Worm (Caenorhabditis elegans): ENCODE measurements around the gene F28G4.2.

The F28G4.2 gene

ce11 chrV:16299834-16300233 lies 17.7 kb upstream of the F28G4.2 start:
- no peak for TF ChIP-seq T22C8.4 (GFP tag; IDR thresholded peaks at IDR 0.05)
- TF ChIP-seq cog-1 (tag; optimal IDR thresholded peaks at IDR 0.05): no peak
- no peak for TF ChIP-seq klf-2 (GFP tag; conservative IDR thresholded peaks at IDR 0.05)
- TF ChIP-seq med-1 (GFP tag; optimal IDR thresholded peaks at IDR 0.05; ENCODE audit: insufficient read depth): no peak
- TF ChIP-seq ztf-29 (GFP tag; IDR thresholded peaks at IDR 0.05): no peak
- no peak for TF ChIP-seq ztf-23 (GFP tag; IDR thresholded peaks at IDR 0.05)
- no peak for TF ChIP-seq tab-1 (GFP tag; IDR thresholded peaks at IDR 0.05)
- TF ChIP-seq flt-1 (GFP tag; IDR thresholded peaks at IDR 0.05): no peak
- TF ChIP-seq ref-1 (GFP tag; conservative IDR thresholded peaks at IDR 0.05): no peak

ce11 chrV:16298669-16299068 lies 16.5 kb upstream of the F28G4.2 start, which contains the start of gene srbc-84:
srbc-84 (plus strand) TSS chrV:16298969.
- TF ChIP-seq T22C8.4 (GFP tag; IDR thresholded peaks at IDR 0.05) (no peak), cog-1 (tag; optimal IDR thresholded peaks at IDR 0.05) (no peak), klf-2 (GFP tag; conservative IDR thresholded peaks at IDR 0.05) (no peak), ztf-29 (GFP tag; IDR thresholded peaks at IDR 0.05) (no peak), ztf-23 (GFP tag; IDR thresholded peaks at IDR 0.05) (no peak), ref-1 (GFP tag; conservative IDR thresholded peaks at IDR 0.05) (no peak), tab-1 (GFP tag; IDR thresholded peaks at IDR 0.05) (no peak), med-1 (GFP tag; optimal IDR thresholded peaks at IDR 0.05; ENCODE audit: insufficient read depth) (no peak), flt-1 (GFP tag; IDR thresholded peaks at IDR 0.05) (no peak)

ce11 chrV:16297070-16297469 lies 14.9 kb upstream of the F28G4.2 start, which contains the start of gene srbc-83:
srbc-83 (plus strand) TSS chrV:16297370.
- TF ChIP-seq flt-1 (GFP tag; IDR thresholded peaks at IDR 0.05) (no peak), T22C8.4 (GFP tag; IDR thresholded peaks at IDR 0.05) (no peak), ztf-29 (GFP tag; IDR thresholded peaks at IDR 0.05) (no peak), tab-1 (GFP tag; IDR thresholded peaks at IDR 0.05) (no peak), ztf-23 (GFP tag; IDR thresholded peaks at IDR 0.05) (no peak), med-1 (GFP tag; optimal IDR thresholded peaks at IDR 0.05; ENCODE audit: insufficient read depth) (no peak), klf-2 (GFP tag; conservative IDR thresholded peaks at IDR 0.05) (no peak), ref-1 (GFP tag; conservative IDR thresholded peaks at IDR 0.05) (no peak), cog-1 (tag; optimal IDR thresholded peaks at IDR 0.05) (no peak)

ce11 chrV:16292409-16292808 lies 10.3 kb upstream of the F28G4.2 start, which contains the start of gene oac-5:
oac-5 (plus strand) TSS chrV:16292709.
- TF ChIP-seq tab-1 (GFP tag; IDR thresholded peaks at IDR 0.05): no peak
- TF ChIP-seq ztf-29 (GFP tag; IDR thresholded peaks at IDR 0.05): no peak
- no peak for TF ChIP-seq klf-2 (GFP tag; conservative IDR thresholded peaks at IDR 0.05)
- no peak for TF ChIP-seq ztf-23 (GFP tag; IDR thresholded peaks at IDR 0.05)
- TF ChIP-seq cog-1 (tag; optimal IDR thresholded peaks at IDR 0.05): no peak
- TF ChIP-seq med-1 (GFP tag; optimal IDR thresholded peaks at IDR 0.05; ENCODE audit: insufficient read depth): no peak
- TF ChIP-seq flt-1 (GFP tag; IDR thresholded peaks at IDR 0.05): no peak
- TF ChIP-seq T22C8.4 (GFP tag; IDR thresholded peaks at IDR 0.05): no peak
- no peak for TF ChIP-seq ref-1 (GFP tag; conservative IDR thresholded peaks at IDR 0.05)

ce11 chrV:16287619-16288018 lies 5.5 kb upstream of the F28G4.2 start, which contains the start of gene F28G4.3:
F28G4.3 (minus strand) TSS chrV:16287719.
- TF ChIP-seq flt-1 (GFP tag; IDR thresholded peaks at IDR 0.05) (no peak), ztf-23 (GFP tag; IDR thresholded peaks at IDR 0.05) (no peak), ztf-29 (GFP tag; IDR thresholded peaks at IDR 0.05) (no peak), tab-1 (GFP tag; IDR thresholded peaks at IDR 0.05) (no peak), klf-2 (GFP tag; conservative IDR thresholded peaks at IDR 0.05) (no peak), med-1 (GFP tag; optimal IDR thresholded peaks at IDR 0.05; ENCODE audit: insufficient read depth) (no peak), T22C8.4 (GFP tag; IDR thresholded peaks at IDR 0.05) (no peak), ref-1 (GFP tag; conservative IDR thresholded peaks at IDR 0.05) (no peak), cog-1 (tag; optimal IDR thresholded peaks at IDR 0.05) (no peak)

ce11 chrV:16285794-16286193 lies 3.7 kb upstream of the F28G4.2 start, which contains the start of gene F28G4.4:
F28G4.4 (minus strand) TSS chrV:16285894.
- no peak for TF ChIP-seq flt-1 (GFP tag; IDR thresholded peaks at IDR 0.05)
- no peak for TF ChIP-seq klf-2 (GFP tag; conservative IDR thresholded peaks at IDR 0.05)
- TF ChIP-seq med-1 (GFP tag; optimal IDR thresholded peaks at IDR 0.05; ENCODE audit: insufficient read depth): no peak
- no peak for TF ChIP-seq cog-1 (tag; optimal IDR thresholded peaks at IDR 0.05)
- no peak for TF ChIP-seq tab-1 (GFP tag; IDR thresholded peaks at IDR 0.05)
- TF ChIP-seq ztf-29 (GFP tag; IDR thresholded peaks at IDR 0.05): no peak
- TF ChIP-seq T22C8.4 (GFP tag; IDR thresholded peaks at IDR 0.05): no peak
- TF ChIP-seq ztf-23 (GFP tag; IDR thresholded peaks at IDR 0.05): no peak
- TF ChIP-seq ref-1 (GFP tag; conservative IDR thresholded peaks at IDR 0.05): no peak

ce11 chrV:16277918-16278317 lies 4.2 kb downstream of the F28G4.2 start, which contains the start of gene cyp-37B1:
cyp-37B1 (plus strand) TSS chrV:16278116.
- TF ChIP-seq flt-1 (GFP tag; IDR thresholded peaks at IDR 0.05): no peak
- no peak for TF ChIP-seq tab-1 (GFP tag; IDR thresholded peaks at IDR 0.05)
- no peak for TF ChIP-seq ztf-29 (GFP tag; IDR thresholded peaks at IDR 0.05)
- no peak for TF ChIP-seq med-1 (GFP tag; optimal IDR thresholded peaks at IDR 0.05; ENCODE audit: insufficient read depth)
- TF ChIP-seq cog-1 (tag; optimal IDR thresholded peaks at IDR 0.05): no peak
- TF ChIP-seq klf-2 (GFP tag; conservative IDR thresholded peaks at IDR 0.05): no peak
- TF ChIP-seq T22C8.4 (GFP tag; IDR thresholded peaks at IDR 0.05): no peak
- no peak for TF ChIP-seq ref-1 (GFP tag; conservative IDR thresholded peaks at IDR 0.05)
- no peak for TF ChIP-seq ztf-23 (GFP tag; IDR thresholded peaks at IDR 0.05)

- TF ChIP-seq ztf-23 (GFP tag; IDR thresholded peaks at IDR 0.05) (no peak), cog-1 (tag; optimal IDR thresholded peaks at IDR 0.05) (no peak), T22C8.4 (GFP tag; IDR thresholded peaks at IDR 0.05) (no peak), flt-1 (GFP tag; IDR thresholded peaks at IDR 0.05) (no peak)
Observed at ce11 chrV:16275347-16275746, 6.8 kb downstream of the F28G4.2 start, which contains the start of gene pacl-1. pacl-1 (minus strand) TSS chrV:16275447.

- no peak for TF ChIP-seq klf-2 (GFP tag; conservative IDR thresholded peaks at IDR 0.05)
- TF ChIP-seq med-1 (GFP tag; optimal IDR thresholded peaks at IDR 0.05; ENCODE audit: insufficient read depth): no peak
- no peak for TF ChIP-seq flt-1 (GFP tag; IDR thresholded peaks at IDR 0.05)
- no peak for TF ChIP-seq T22C8.4 (GFP tag; IDR thresholded peaks at IDR 0.05)
- no peak for TF ChIP-seq ref-1 (GFP tag; conservative IDR thresholded peaks at IDR 0.05)
- TF ChIP-seq ztf-29 (GFP tag; IDR thresholded peaks at IDR 0.05): no peak
- TF ChIP-seq tab-1 (GFP tag; IDR thresholded peaks at IDR 0.05): no peak
- TF ChIP-seq ztf-23 (GFP tag; IDR thresholded peaks at IDR 0.05): no peak
- TF ChIP-seq cog-1 (tag; optimal IDR thresholded peaks at IDR 0.05): no peak
Observed at ce11 chrV:16271121-16271520, 11.0 kb downstream of the F28G4.2 start, which contains the start of gene T13F3.6. T13F3.6 (minus strand) TSS chrV:16271221.

Data from whole organism, midembryonic.